Fruit fly (Drosophila melanogaster) whole organism, embryonic: ENCODE results near the gene Obp99d.

Source experiments
- Aef1 ChIP-seq: fragments of 200-800 bp; sonication (Bioruptor generic); IDR thresholded peaks from 3 replicates; pipeline ENCODE4 v1.3.6; 2022; ENCODE audit warnings: missing biosample characterization, missing genetic modification characterization
- Bdp1 ChIP-seq: fragments of 200-800 bp; sonication (Bioruptor generic); optimal IDR thresholded peaks from 3 replicates; lab custom pipeline; 2016; ENCODE audit warnings: missing biosample characterization, missing genetic modification characterization
- CG10543 ChIP-seq: fragments of 200-800 bp; sonication (Bioruptor generic); optimal IDR thresholded peaks from 3 replicates; lab custom pipeline; 2017; ENCODE audit warnings: missing biosample characterization, mild to moderate bottlenecking, missing genetic modification characterization, moderate library complexity
- CG12659 ChIP-seq: fragments of 200-800 bp; sonication (Bioruptor generic); optimal IDR thresholded peaks from 3 replicates; lab custom pipeline; 2017; ENCODE audit warnings: mild to moderate bottlenecking, missing biosample characterization, missing genetic modification reagents, missing genetic modification characterization
- CG13296 ChIP-seq: fragments of 200-800 bp; sonication (Bioruptor generic); optimal IDR thresholded peaks from 3 replicates; lab custom pipeline; 2018; ENCODE audit warnings: missing biosample characterization, mild to moderate bottlenecking, missing genetic modification characterization
- CG13894 ChIP-seq: fragments of 200-800 bp; sonication (Bioruptor generic); optimal IDR thresholded peaks from 3 replicates; lab custom pipeline; 2018; ENCODE audit warnings: missing biosample characterization, mild to moderate bottlenecking, missing genetic modification characterization, moderate library complexity
- CG14860 ChIP-seq: fragments of 200-800 bp; sonication (Bioruptor generic); IDR thresholded peaks from 3 replicates; pipeline ENCODE4 v1.3.6; 2022; ENCODE audit warnings: missing biosample characterization, missing genetic modification characterization; ENCODE audit not compliant: partially characterized antibody
- CG15479 ChIP-seq: fragments of 200-800 bp; sonication (Bioruptor generic); optimal IDR thresholded peaks from 3 replicates; lab custom pipeline; 2019; ENCODE audit warnings: missing biosample characterization, mild to moderate bottlenecking, missing genetic modification characterization, moderate library complexity
- CG15601 ChIP-seq: fragments of 200-800 bp; sonication (Bioruptor generic); optimal IDR thresholded peaks from 3 replicates; lab custom pipeline; 2019; ENCODE audit warnings: missing biosample characterization, mild to moderate bottlenecking, missing genetic modification characterization, moderate library complexity
- CG16863 ChIP-seq: fragments of 200-800 bp; sonication (Bioruptor generic); optimal IDR thresholded peaks from 3 replicates; lab custom pipeline; 2016; ENCODE audit warnings: missing biosample characterization, missing genetic modification characterization
- CG17612 ChIP-seq: fragments of 200-800 bp; sonication (Bioruptor generic); IDR thresholded peaks from 2 replicates; pipeline ENCODE4 v1.3.6; 2022; ENCODE audit warnings: missing biosample characterization, missing genetic modification characterization
- CG3281 ChIP-seq: fragments of 200-800 bp; sonication (Bioruptor generic); optimal IDR thresholded peaks from 3 replicates; lab custom pipeline; 2017; ENCODE audit warnings: missing biosample characterization, mild to moderate bottlenecking, missing genetic modification characterization
- CG33557 ChIP-seq: fragments of 200-800 bp; sonication (Bioruptor generic); optimal IDR thresholded peaks from 2 replicates; lab custom pipeline; 2019; ENCODE audit warnings: missing biosample characterization, mild to moderate bottlenecking, missing genetic modification characterization, moderate library complexity
- CG3838 ChIP-seq: fragments of 200-800 bp; sonication (Bioruptor generic); optimal IDR thresholded peaks from 3 replicates; lab custom pipeline; 2016; ENCODE audit warnings: missing biosample characterization, missing genetic modification characterization
- CG42726 ChIP-seq: fragments of 200-800 bp; sonication (Bioruptor generic); IDR thresholded peaks from 2 replicates; pipeline ENCODE4 v1.3.6; 2022; ENCODE audit warnings: missing biosample characterization, missing genetic modification characterization; ENCODE audit not compliant: partially characterized antibody
- CG4730 ChIP-seq: fragments of 200-800 bp; sonication (Bioruptor generic); IDR thresholded peaks from 2 replicates; pipeline ENCODE4 v1.3.6; 2022; ENCODE audit warnings: missing biosample characterization, missing genetic modification characterization
- CG7928 ChIP-seq: fragments of 200-800 bp; sonication (Bioruptor generic); optimal IDR thresholded peaks from 2 replicates; lab custom pipeline; 2017; ENCODE audit warnings: missing biosample characterization, mild to moderate bottlenecking, missing genetic modification characterization
- CG9727 ChIP-seq: fragments of 200-800 bp; sonication (Bioruptor generic); optimal IDR thresholded peaks from 3 replicates; lab custom pipeline; 2017; ENCODE audit warnings: missing biosample characterization, mild to moderate bottlenecking, missing genetic modification characterization
- Chrac-16 ChIP-seq: fragments of 200-800 bp; sonication (Bioruptor generic); optimal IDR thresholded peaks from 3 replicates; lab custom pipeline; 2016; ENCODE audit warnings: missing biosample characterization, missing genetic modification characterization
- CrebB ChIP-seq: fragments of 200-800 bp; sonication (Bioruptor generic); optimal IDR thresholded peaks from 3 replicates; lab custom pipeline; 2018; ENCODE audit warnings: missing biosample characterization, mild to moderate bottlenecking, missing genetic modification characterization
- Fer2 ChIP-seq: fragments of 200-800 bp; sonication (Bioruptor generic); optimal IDR thresholded peaks from 2 replicates; lab custom pipeline; 2018; ENCODE audit warnings: missing biosample characterization, mild to moderate bottlenecking, missing genetic modification characterization, moderate library complexity
- Fer3 ChIP-seq: fragments of 200-800 bp; sonication (Bioruptor generic); optimal IDR thresholded peaks from 2 replicates; lab custom pipeline; 2018; ENCODE audit warnings: missing biosample characterization, mild to moderate bottlenecking, missing genetic modification characterization, moderate library complexity
- Hr51 ChIP-seq, 2 experiments: fragments of 200-800 bp; sonication (Bioruptor generic); optimal IDR thresholded peaks; 2 replicates in 1 of 2; 3 replicates in 1 of 2; lab custom pipeline; 2016 to 2018; ENCODE audit warnings: missing biosample characterization in 2 of 2, missing genetic modification characterization in 2 of 2, mild to moderate bottlenecking in 1 of 2, moderate library complexity in 1 of 2
- Jarid2 ChIP-seq: fragments of 200-800 bp; sonication (Bioruptor generic); optimal IDR thresholded peaks from 3 replicates; lab custom pipeline; 2017; ENCODE audit warnings: mild to moderate bottlenecking, missing biosample characterization, missing genetic modification reagents, missing genetic modification characterization
- Lpt ChIP-seq: fragments of >200 bp; optimal IDR thresholded peaks from 2 replicates; lab custom pipeline; 2018; ENCODE audit warnings: missing biosample characterization, missing genetic modification characterization
- Opbp ChIP-seq: fragments of 200-800 bp; sonication (Bioruptor generic); IDR thresholded peaks from 3 replicates; pipeline ENCODE4 v1.3.6; 2022; ENCODE audit warnings: missing biosample characterization, missing genetic modification characterization; ENCODE audit not compliant: partially characterized antibody
- YL-1 ChIP-seq: fragments of 200-800 bp; sonication (Bioruptor generic); optimal IDR thresholded peaks from 3 replicates; lab custom pipeline; 2017; ENCODE audit warnings: missing biosample characterization, mild to moderate bottlenecking, missing genetic modification characterization
- ap ChIP-seq: fragments of 200-800 bp; sonication (Bioruptor generic); IDR thresholded peaks from 2 replicates; pipeline ENCODE4 v1.3.6; 2022; ENCODE audit warnings: missing biosample characterization, missing genetic modification characterization
- ara ChIP-seq: fragments of 200-800 bp; sonication (Bioruptor generic); IDR thresholded peaks from 2 replicates; pipeline ENCODE4 v1.3.6; 2022; ENCODE audit warnings: missing biosample characterization, missing genetic modification characterization
- cad ChIP-seq: fragments of >200 bp; optimal IDR thresholded peaks from 2 replicates; lab custom pipeline; 2017; ENCODE audit warnings: missing biosample characterization, missing genetic modification characterization
- cwo ChIP-seq: fragments of 200-800 bp; sonication (Bioruptor generic); optimal IDR thresholded peaks from 3 replicates; lab custom pipeline; 2017; ENCODE audit warnings: missing biosample characterization, missing genetic modification characterization, mild to moderate bottlenecking, moderate library complexity, missing genetic modification reagents
- danr ChIP-seq: fragments of 200-800 bp; sonication (Bioruptor generic); IDR thresholded peaks from 2 replicates; pipeline ENCODE4 v1.3.6; 2022; ENCODE audit warnings: missing biosample characterization, missing genetic modification characterization
- fd64A ChIP-seq: fragments of 200-800 bp; sonication (Bioruptor generic); optimal IDR thresholded peaks from 3 replicates; lab custom pipeline; 2018; ENCODE audit warnings: missing biosample characterization, mild to moderate bottlenecking, missing genetic modification characterization
- her ChIP-seq: fragments of 200-800 bp; sonication (Bioruptor generic); optimal IDR thresholded peaks from 2 replicates; lab custom pipeline; 2016; ENCODE audit warnings: missing biosample characterization, missing genetic modification characterization
- hth ChIP-seq: fragments of >200 bp; optimal IDR thresholded peaks from 2 replicates; lab custom pipeline; 2017; ENCODE audit warnings: inconsistent platforms
- knrl ChIP-seq: fragments of 200-800 bp; sonication (Bioruptor generic); IDR thresholded peaks from 3 replicates; pipeline ENCODE4 v1.3.6; 2022; ENCODE audit warnings: missing biosample characterization, missing genetic modification characterization; ENCODE audit not compliant: partially characterized antibody
- nau ChIP-seq: fragments of 200-800 bp; sonication (Bioruptor generic); optimal IDR thresholded peaks from 3 replicates; lab custom pipeline; 2017; ENCODE audit warnings: missing biosample characterization, mild to moderate bottlenecking, missing genetic modification characterization, missing genetic modification reagents
- odd ChIP-seq: fragments of 200-800 bp; sonication (Bioruptor generic); optimal IDR thresholded peaks from 2 replicates; lab custom pipeline; 2017; ENCODE audit warnings: missing biosample characterization, mild to moderate bottlenecking, missing genetic modification characterization
- org-1 ChIP-seq: fragments of 200-800 bp; sonication (Bioruptor generic); optimal IDR thresholded peaks from 2 replicates; lab custom pipeline; 2017; ENCODE audit warnings: missing biosample characterization, missing genetic modification characterization
- pan ChIP-seq, 4 experiments: fragments of >200 bp in 3 of 4; fragments of 200-800 bp in 1 of 4; sonication (Bioruptor generic) in 1 of 4; optimal IDR thresholded peaks in 3 of 4; IDR thresholded peaks in 1 of 4; 2 replicates each; pipeline versions ENCODE4 v1.3.6 to Lab custom; 2017 to 2022; ENCODE audit warnings: missing biosample characterization in 2 of 4, missing genetic modification characterization in 2 of 4, mixed read lengths in 1 of 4
- pb ChIP-seq: fragments of 200-800 bp; sonication (Bioruptor generic); optimal IDR thresholded peaks from 3 replicates; lab custom pipeline; 2016; ENCODE audit warnings: missing biosample characterization, missing genetic modification characterization
- pfk ChIP-seq: fragments of 200-800 bp; sonication (Bioruptor generic); optimal IDR thresholded peaks from 2 replicates; lab custom pipeline; 2018; ENCODE audit warnings: missing biosample characterization, mild to moderate bottlenecking, missing genetic modification characterization, moderate library complexity
- pzg ChIP-seq: fragments of 200-800 bp; sonication (Bioruptor generic); optimal IDR thresholded peaks from 3 replicates; lab custom pipeline; 2018; ENCODE audit warnings: missing biosample characterization, mild to moderate bottlenecking, missing genetic modification characterization, moderate library complexity
- rib ChIP-seq: fragments of 200-800 bp; sonication (Bioruptor generic); IDR thresholded peaks from 2 replicates; pipeline ENCODE4 v1.3.6; 2022; ENCODE audit warnings: missing biosample characterization, missing genetic modification characterization
- ro ChIP-seq: fragments of 200-800 bp; sonication (Bioruptor generic); IDR thresholded peaks from 2 replicates; pipeline ENCODE4 v1.3.6; 2022; ENCODE audit warnings: missing biosample characterization, missing genetic modification characterization
- scrt ChIP-seq: fragments of 200-800 bp; sonication (Bioruptor generic); optimal IDR thresholded peaks from 2 replicates; lab custom pipeline; 2018; ENCODE audit warnings: missing biosample characterization, mild to moderate bottlenecking, missing genetic modification characterization, moderate library complexity
- sens-2 ChIP-seq: fragments of 200-800 bp; sonication (Bioruptor generic); IDR thresholded peaks from 2 replicates; pipeline ENCODE4 v1.3.6; 2022; ENCODE audit warnings: missing biosample characterization, missing genetic modification characterization
- so ChIP-seq: fragments of 200-800 bp; sonication (Bioruptor generic); IDR thresholded peaks from 3 replicates; pipeline ENCODE4 v1.3.6; 2022; ENCODE audit warnings: missing biosample characterization, missing genetic modification characterization
- stc ChIP-seq: fragments of 200-800 bp; sonication (Bioruptor generic); IDR thresholded peaks from 2 replicates; pipeline ENCODE4 v1.3.6; 2022; ENCODE audit warnings: missing biosample characterization, missing genetic modification characterization
- usp ChIP-seq: fragments of >200 bp; optimal IDR thresholded peaks from 2 replicates; lab custom pipeline; 2017; ENCODE audit warnings: missing biosample characterization, missing genetic modification characterization

Obp99d gene

dm6 chr3R:29736678-29737093 lies 22.4 kb downstream of the Obp99d start, which contains the start of the genes CG7601 and CIA30 (continued):
- TF ChIP-seq cad (GFP tag; lab: Kevin White, UChicago): no peak
- peak; percentile 99 for TF ChIP-seq pb (GFP tag; lab: Kevin White, UChicago)
- peak; percentile 91 for TF ChIP-seq CG33557 (GFP tag; lab: Kevin White, UChicago)
- TF ChIP-seq stc (GFP tag; lab: Robert Waterston, UW): peak; percentile 100
- peak; percentile 98 for TF ChIP-seq org-1
- peak; percentile 95 for TF ChIP-seq fd64A (GFP tag; lab: Kevin White, UChicago)
- no peak for TF ChIP-seq Opbp (GFP tag; lab: Robert Waterston, UW)
- peak; percentile 72 for TF ChIP-seq pfk (GFP tag; lab: Kevin White, UChicago)
- TF ChIP-seq Jarid2 (GFP tag; lab: Kevin White, UChicago): no peak
- TF ChIP-seq CrebB (tag; lab: Kevin White, UChicago): peak; percentile 93
- TF ChIP-seq pzg (GFP tag; lab: Kevin White, UChicago): peak; percentile 73
- peak; percentile 89 for TF ChIP-seq odd
- TF ChIP-seq knrl (GFP tag; lab: Robert Waterston, UW): 0 out of 3 replicates have a peak, but pooled peaks have one; percentile 41
- peak; percentile 100 for TF ChIP-seq ara (GFP tag; lab: Robert Waterston, UW)
- TF ChIP-seq pan (optimal IDR thresholded peaks at IDR 0.05; lab: Kevin White, UChicago): no peak
- peak in 1 of 2 experiments; percentile 100 for TF ChIP-seq pan (GFP tag; optimal IDR thresholded peaks at IDR 0.05 in 1 of 2, IDR thresholded peaks at IDR 0.05 in 1 of 2)
- peak; percentile 97 for TF ChIP-seq cwo (GFP tag; lab: Kevin White, UChicago)
- TF ChIP-seq Bdp1 (GFP tag; lab: Kevin White, UChicago): peak; percentile 93
- peak; percentile 92 for TF ChIP-seq CG3838
- peak; percentile 100 for TF ChIP-seq danr
- TF ChIP-seq Hr51 (GFP tag; optimal IDR thresholded peaks at IDR 0.05; lab: Kevin White, UChicago): peak; percentile 95 to 98
- peak; percentile 100 for TF ChIP-seq CG4730 (GFP tag; lab: Robert Waterston, UW)
- TF ChIP-seq so (GFP tag; lab: Robert Waterston, UW): peak; percentile 100
- peak; percentile 99 for TF ChIP-seq Fer2
- peak; percentile 84 for TF ChIP-seq CG7928 (GFP tag; lab: Kevin White, UChicago)
- TF ChIP-seq CG13296 (GFP tag; lab: Kevin White, UChicago): peak; percentile 97
- TF ChIP-seq rib: peak; percentile 99
- TF ChIP-seq CG15601 (tag; lab: Kevin White, UChicago): no peak
- TF ChIP-seq Chrac-16 (GFP tag; lab: Kevin White, UChicago): peak; percentile 98
- peak; percentile 100 for TF ChIP-seq ap
- peak; percentile 98 for TF ChIP-seq CG9727 (GFP tag; lab: Kevin White, UChicago)
- TF ChIP-seq CG3281 (GFP tag; lab: Kevin White, UChicago): peak; percentile 97
- TF ChIP-seq usp (GFP tag; lab: Kevin White, UChicago): no peak
- TF ChIP-seq CG15479 (GFP tag; lab: Kevin White, UChicago): peak; percentile 28
- peak; percentile 92 for TF ChIP-seq YL-1 (GFP tag; lab: Kevin White, UChicago)
- TF ChIP-seq ro (GFP tag; lab: Robert Waterston, UW): peak; percentile 100
- peak; percentile 100 for TF ChIP-seq sens-2 (GFP tag; lab: Robert Waterston, UW)
- TF ChIP-seq CG10543 (GFP tag; lab: Kevin White, UChicago): peak; percentile 98
- peak; percentile 99 for TF ChIP-seq Fer3 (tag; lab: Kevin White, UChicago)
- TF ChIP-seq CG13894 (tag; lab: Kevin White, UChicago): peak; percentile 98
- no peak for TF ChIP-seq hth (lab: Kevin White, UChicago)
- peak; percentile 94 for TF ChIP-seq scrt
- peak; percentile 97 for TF ChIP-seq her
- TF ChIP-seq CG17612 (GFP tag; lab: Robert Waterston, UW): peak; percentile 100
- TF ChIP-seq Lpt: no peak
- no peak for TF ChIP-seq nau (GFP tag; lab: Kevin White, UChicago)
- TF ChIP-seq Aef1: peak; percentile 100
- TF ChIP-seq CG12659: peak; percentile 98
- TF ChIP-seq CG16863 (GFP tag; lab: Kevin White, UChicago): peak; percentile 98
- TF ChIP-seq CG42726 (GFP tag; lab: Robert Waterston, UW): 0 out of 2 replicates have a peak, but pooled peaks have one; percentile 2
- TF ChIP-seq CG14860: no peak
